Comparison of ENCODE assay signal across 6 fruit fly cellular contexts in the genomic region with DNA sequence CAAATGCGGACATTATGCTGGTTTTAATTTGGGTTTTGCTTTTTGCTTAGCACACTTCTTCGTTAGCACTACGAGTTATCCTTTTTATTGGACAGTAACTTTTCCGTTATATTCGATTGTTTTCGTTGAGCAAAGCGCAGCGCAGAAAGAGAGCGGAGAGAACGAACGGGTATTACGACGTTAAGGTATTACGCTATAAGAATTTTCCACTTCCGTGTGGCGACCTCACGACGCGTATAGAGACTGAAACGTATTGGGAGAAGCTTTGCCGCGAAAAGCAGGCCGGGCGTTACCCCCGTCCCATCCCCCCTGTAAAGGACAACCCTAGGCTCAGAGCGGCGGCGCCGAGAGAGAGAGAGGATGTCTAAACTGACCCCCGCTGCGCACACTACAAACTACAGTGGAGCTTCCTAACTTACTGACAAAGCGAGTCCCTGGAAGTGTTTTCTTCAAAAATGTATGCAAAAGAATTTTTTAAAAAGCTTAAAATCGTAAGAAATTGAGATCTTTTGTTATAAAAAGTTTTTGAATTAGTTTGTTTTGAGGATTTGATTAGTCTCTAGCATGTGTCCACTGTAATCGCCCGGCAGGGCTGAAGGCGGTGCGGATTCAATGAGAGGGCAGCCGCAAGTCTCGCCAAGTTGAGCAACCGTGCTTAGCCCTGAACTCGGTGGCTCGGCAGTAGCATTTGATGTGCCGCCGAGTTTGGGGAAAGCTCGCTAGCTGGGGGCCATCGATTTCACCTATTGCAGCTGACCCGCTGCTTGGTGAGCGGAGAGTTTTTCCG.
TF ChIP-seq lines count a peak whose summit lies in the region.

No protein-coding gene starts in this region.

- TF ChIP-seq CTCF in whole organism, embryonic (GFP tag; optimal IDR thresholded peaks at IDR 0.05; lab: Kevin White, UChicago), result peak; percentile 33

TF ChIP-seq in whole organism, 6 proteins besides CTCF, POLR2A, EP300 and RAD21:
- peak; percentile 65 for TF ChIP-seq pan (optimal IDR thresholded peaks at IDR 0.05; lab: Kevin White, UChicago)
- TF ChIP-seq CG8478 (optimal IDR thresholded peaks at IDR 0.05; lab: Kevin White, UChicago), result no peak

TF ChIP-seq in whole organism, adult, 20 proteins besides CTCF, POLR2A, EP300 and RAD21 (continues in another document):
- TF ChIP-seq bab1 (GFP tag; optimal IDR thresholded peaks at IDR 0.05; lab: Kevin White, UChicago) (peak; percentile 89), Crg-1 (GFP tag; optimal IDR thresholded peaks at IDR 0.05; lab: Kevin White, UChicago) (peak; percentile 89), Mnt (GFP tag; optimal IDR thresholded peaks at IDR 0.05; lab: Kevin White, UChicago) (peak; percentile 76), ovo (GFP tag; optimal IDR thresholded peaks at IDR 0.05; lab: Kevin White, UChicago) (peak; percentile 31), CG5204 (GFP tag; optimal IDR thresholded peaks at IDR 0.05; lab: Kevin White, UChicago) (peak; percentile 96), cnc (optimal IDR thresholded peaks at IDR 0.05; lab: Kevin White, UChicago) (no peak), CG14711 (tag; optimal IDR thresholded peaks at IDR 0.05; lab: Kevin White, UChicago) (peak; percentile 90), CG1620 (GFP tag; optimal IDR thresholded peaks at IDR 0.05; lab: Kevin White, UChicago) (peak; percentile 78), tj (GFP tag; optimal IDR thresholded peaks at IDR 0.05; lab: Kevin White, UChicago) (peak; percentile 48), pad (GFP tag; optimal IDR thresholded peaks at IDR 0.05; lab: Kevin White, UChicago) (peak; percentile 80), CG12768 (GFP tag; optimal IDR thresholded peaks at IDR 0.05; lab: Kevin White, UChicago) (peak; percentile 97), kay (GFP tag; lab: Kevin White, UChicago; ENCODE audit: borderline replicate concordance) (no peak), CG7101 (tag; optimal IDR thresholded peaks at IDR 0.05; lab: Kevin White, UChicago) (peak; percentile 96), cic (GFP tag; optimal IDR thresholded peaks at IDR 0.05; lab: Kevin White, UChicago) (peak; percentile 69), CG33017 (tag; optimal IDR thresholded peaks at IDR 0.05; lab: Kevin White, UChicago) (peak; percentile 96)

TF ChIP-seq in whole organism, embryonic, 481 proteins besides CTCF, POLR2A, EP300 and RAD21 (continues in another document):
- peak; percentile 93 for TF ChIP-seq CG31441 (GFP tag; IDR thresholded peaks at IDR 0.05; lab: Robert Waterston, UW)
- peak; percentile 44 for TF ChIP-seq TFAM (GFP tag; optimal IDR thresholded peaks at IDR 0.05; lab: Kevin White, UChicago)
- TF ChIP-seq CG1647 (GFP tag; optimal IDR thresholded peaks at IDR 0.05; lab: Kevin White, UChicago), result peak; percentile 92
- TF ChIP-seq ab (GFP tag; optimal IDR thresholded peaks at IDR 0.05; lab: Kevin White, UChicago), result peak; percentile 85
- TF ChIP-seq CG34422 (GFP tag; IDR thresholded peaks at IDR 0.05; lab: Robert Waterston, UW), result peak; percentile 96
- peak; percentile 97 for TF ChIP-seq Ptx1 (GFP tag; IDR thresholded peaks at IDR 0.05; lab: Robert Waterston, UW)
- no peak for TF ChIP-seq h (optimal IDR thresholded peaks at IDR 0.05; lab: Kevin White, UChicago)
- TF ChIP-seq CG33557 (GFP tag; optimal IDR thresholded peaks at IDR 0.05; lab: Kevin White, UChicago), result peak; percentile 67
- no peak for TF ChIP-seq br (optimal IDR thresholded peaks at IDR 0.05; lab: Kevin White, UChicago)
- TF ChIP-seq psq (GFP tag; optimal IDR thresholded peaks at IDR 0.05; lab: Kevin White, UChicago), result peak; percentile 74
- TF ChIP-seq CG10209 (GFP tag; optimal IDR thresholded peaks at IDR 0.05; lab: Kevin White, UChicago), result peak; percentile 93
- peak; percentile 85 for TF ChIP-seq CG11560 (tag; IDR thresholded peaks at IDR 0.05; lab: Robert Waterston, UW)
- TF ChIP-seq dmrt99B (tag; optimal IDR thresholded peaks at IDR 0.05; lab: Kevin White, UChicago), result peak; percentile 96
- TF ChIP-seq Sry-β (GFP tag; optimal IDR thresholded peaks at IDR 0.05; lab: Kevin White, UChicago), result no peak
- no peak for TF ChIP-seq chinmo (GFP tag; IDR thresholded peaks at IDR 0.05; lab: Robert Waterston, UW; ENCODE audit: partially characterized antibody)
- TF ChIP-seq HmgD (GFP tag; optimal IDR thresholded peaks at IDR 0.05; lab: Kevin White, UChicago), result peak; percentile 92

TF ChIP-seq in whole organism, prepupa, 60 proteins besides CTCF, POLR2A, EP300 and RAD21 (continues in another document):
- TF ChIP-seq CG1621 (tag; optimal IDR thresholded peaks at IDR 0.05; lab: Kevin White, UChicago) (peak; percentile 85), CG6854 (GFP tag; optimal IDR thresholded peaks at IDR 0.05; lab: Kevin White, UChicago) (peak; percentile 29), CG8119 (GFP tag; IDR thresholded peaks at IDR 0.05; lab: Robert Waterston, UW) (peak; percentile 88), ss (GFP tag; optimal IDR thresholded peaks at IDR 0.05; lab: Kevin White, UChicago) (peak; percentile 85 to 87), Hr4 (GFP tag; optimal IDR thresholded peaks at IDR 0.05; lab: Kevin White, UChicago) (peak; percentile 91), cyc (GFP tag; optimal IDR thresholded peaks at IDR 0.05; lab: Kevin White, UChicago) (peak; percentile 88), dsx (GFP tag; optimal IDR thresholded peaks at IDR 0.05; lab: Kevin White, UChicago; ENCODE audit: poor library complexity, severe bottlenecking) (peak; percentile 88), lz (GFP tag; optimal IDR thresholded peaks at IDR 0.05; lab: Kevin White, UChicago) (peak; percentile 89), pdm3 (GFP tag; optimal IDR thresholded peaks at IDR 0.05; lab: Kevin White, UChicago) (peak; percentile 91), Hr38 (GFP tag; optimal IDR thresholded peaks at IDR 0.05; lab: Kevin White, UChicago) (peak; percentile 19), Sox14 (GFP tag; optimal IDR thresholded peaks at IDR 0.05; lab: Kevin White, UChicago) (peak; percentile 91), CG6792 (GFP tag; optimal IDR thresholded peaks at IDR 0.05; lab: Kevin White, UChicago) (peak; percentile 91), CG16779 (tag; optimal IDR thresholded peaks at IDR 0.05; lab: Kevin White, UChicago) (peak; percentile 80), CG11902 (GFP tag; optimal IDR thresholded peaks at IDR 0.05; lab: Kevin White, UChicago) (peak; percentile 76), net (GFP tag; optimal IDR thresholded peaks at IDR 0.05; lab: Kevin White, UChicago) (peak; percentile 87), Eip75B (GFP tag; optimal IDR thresholded peaks at IDR 0.05; lab: Kevin White, UChicago) (peak; percentile 88)

TF ChIP-seq in whole organism, pupa, 21 proteins besides CTCF, POLR2A, EP300 and RAD21 (continues in another document):
- peak; percentile 94 for TF ChIP-seq CG4496 (GFP tag; IDR thresholded peaks at IDR 0.05; lab: Robert Waterston, UW)
- TF ChIP-seq CG15710 (tag; optimal IDR thresholded peaks at IDR 0.05; lab: Kevin White, UChicago), result peak; percentile 90
- peak; percentile 89 for TF ChIP-seq CG9948 (tag; optimal IDR thresholded peaks at IDR 0.05; lab: Kevin White, UChicago)
- peak; percentile 38 for TF ChIP-seq EcR (GFP tag; optimal IDR thresholded peaks at IDR 0.05; lab: Kevin White, UChicago)
- peak; percentile 70 for TF ChIP-seq Snoo (tag; optimal IDR thresholded peaks at IDR 0.05; lab: Kevin White, UChicago)
- TF ChIP-seq CG8159 (tag; optimal IDR thresholded peaks at IDR 0.05; lab: Kevin White, UChicago), result peak; percentile 90
- peak; percentile 83 for TF ChIP-seq CG14655 (GFP tag; optimal IDR thresholded peaks at IDR 0.05; lab: Kevin White, UChicago)
- TF ChIP-seq D1 (tag; optimal IDR thresholded peaks at IDR 0.05; lab: Kevin White, UChicago), result peak; percentile 41
- TF ChIP-seq gl (tag; optimal IDR thresholded peaks at IDR 0.05; lab: Kevin White, UChicago), result peak; percentile 73
- peak; percentile 89 for TF ChIP-seq CG17806 (tag; optimal IDR thresholded peaks at IDR 0.05; lab: Kevin White, UChicago)
- TF ChIP-seq CG10348 (GFP tag; IDR thresholded peaks at IDR 0.05; lab: Robert Waterston, UW), result peak; percentile 76
- peak; percentile 81 for TF ChIP-seq CG8301 (tag; optimal IDR thresholded peaks at IDR 0.05; lab: Kevin White, UChicago)
- TF ChIP-seq Pif1B (GFP tag; optimal IDR thresholded peaks at IDR 0.05; lab: Kevin White, UChicago), result peak; percentile 86
- peak; percentile 90 for TF ChIP-seq Pif1A (GFP tag; optimal IDR thresholded peaks at IDR 0.05; lab: Kevin White, UChicago)
- peak; percentile 61; the same call in 1 of the 2 replicates for TF ChIP-seq rn (GFP tag; IDR thresholded peaks at IDR 0.05; lab: Robert Waterston, UW)
- TF ChIP-seq Ets98B (GFP tag; IDR thresholded peaks at IDR 0.05; lab: Robert Waterston, UW), result peak; percentile 88
- peak; percentile 90 for TF ChIP-seq fd96Ca (GFP tag; IDR thresholded peaks at IDR 0.05; lab: Robert Waterston, UW)
- TF ChIP-seq CG13204 (GFP tag; optimal IDR thresholded peaks at IDR 0.05; lab: Kevin White, UChicago), result peak; percentile 69

TF ChIP-seq in whole organism, wandering third instar larva, 38 proteins besides CTCF, POLR2A, EP300 and RAD21 (continues in another document):
- no peak for TF ChIP-seq dl (GFP tag; optimal IDR thresholded peaks at IDR 0.05; lab: Kevin White, UChicago; ENCODE audit: insufficient read depth in 1 of 2, partially characterized antibody in 2 of 2)
- no peak for TF ChIP-seq Abd-B (GFP tag; optimal IDR thresholded peaks at IDR 0.05; lab: Kevin White, UChicago)
- TF ChIP-seq CG32264 (GFP tag; optimal IDR thresholded peaks at IDR 0.05; lab: Kevin White, UChicago), result peak; percentile 83
- TF ChIP-seq woc (GFP tag; optimal IDR thresholded peaks at IDR 0.05; lab: Kevin White, UChicago), result peak; percentile 87
- TF ChIP-seq CG9705 (GFP tag; optimal IDR thresholded peaks at IDR 0.05; lab: Kevin White, UChicago), result peak; percentile 64
- no peak for TF ChIP-seq Dif (GFP tag; optimal IDR thresholded peaks at IDR 0.05; lab: Kevin White, UChicago; ENCODE audit: partially characterized antibody)
- TF ChIP-seq Dfd (GFP tag; optimal IDR thresholded peaks at IDR 0.05; lab: Kevin White, UChicago), result no peak
- peak; percentile 57 for TF ChIP-seq Rel (GFP tag; optimal IDR thresholded peaks at IDR 0.05; lab: Kevin White, UChicago)
- TF ChIP-seq Rel (tag; optimal IDR thresholded peaks at IDR 0.05; lab: Kevin White, UChicago), result peak; percentile 61
- peak; percentile 92 for TF ChIP-seq Hnf4 (GFP tag; optimal IDR thresholded peaks at IDR 0.05; lab: Kevin White, UChicago)
- TF ChIP-seq Vsx2 (GFP tag; optimal IDR thresholded peaks at IDR 0.05; lab: Kevin White, UChicago; ENCODE audit: partially characterized antibody), result no peak
- peak; percentile 93 for TF ChIP-seq h (GFP tag; optimal IDR thresholded peaks at IDR 0.05; lab: Kevin White, UChicago)
- TF ChIP-seq CrebA (GFP tag; optimal IDR thresholded peaks at IDR 0.05; lab: Kevin White, UChicago; ENCODE audit: borderline replicate concordance), result no peak
- peak; percentile 53 for TF ChIP-seq sage (GFP tag; optimal IDR thresholded peaks at IDR 0.05; lab: Kevin White, UChicago)
- no peak for TF ChIP-seq N (GFP tag; optimal IDR thresholded peaks at IDR 0.05; lab: Kevin White, UChicago)
- peak; percentile 86 for TF ChIP-seq Sp1 (GFP tag; optimal IDR thresholded peaks at IDR 0.05; lab: Kevin White, UChicago)
- TF ChIP-seq HLH106 (tag; optimal IDR thresholded peaks at IDR 0.05; lab: Kevin White, UChicago), result peak; percentile 89
- no peak for TF ChIP-seq Hr78 (GFP tag; optimal IDR thresholded peaks at IDR 0.05; lab: Kevin White, UChicago)
- no peak for TF ChIP-seq tai (GFP tag; optimal IDR thresholded peaks at IDR 0.05; lab: Kevin White, UChicago)
